Fruit fly (Drosophila melanogaster): ENCODE data around the gene Pkg21D.
A peak's percentile ranks its signal among the peaks of the same experiment; 100 is the strongest.

The Pkg21D gene

dm6 chr2L:826388-826787, 35.8 kb upstream of the Pkg21D start:
- TF ChIP-seq Snoo (tag; optimal IDR thresholded peaks at IDR 0.05) (no peak), CG8159 (tag; optimal IDR thresholded peaks at IDR 0.05) (no peak), Pif1A (GFP tag; optimal IDR thresholded peaks at IDR 0.05) (no peak), gl (tag; optimal IDR thresholded peaks at IDR 0.05) (no peak), EcR (GFP tag; optimal IDR thresholded peaks at IDR 0.05) (no peak), CG15710 (tag; optimal IDR thresholded peaks at IDR 0.05) (no peak), rn (GFP tag; IDR thresholded peaks at IDR 0.05) (no peak), CG13204 (GFP tag; optimal IDR thresholded peaks at IDR 0.05) (no peak), fd96Ca (GFP tag; IDR thresholded peaks at IDR 0.05) (no peak), CG8301 (tag; optimal IDR thresholded peaks at IDR 0.05) (no peak), CG14655 (GFP tag; optimal IDR thresholded peaks at IDR 0.05) (no peak), CG4496 (GFP tag; IDR thresholded peaks at IDR 0.05) (no peak)

dm6 chr2L:825768-826263, 35.2 kb upstream of the Pkg21D start, which contains the start of the genes CG3862 and dock:
Gene CG3862 (minus strand): TSS chr2L:825861.
Gene dock (plus strand): TSS chr2L:825969.
- TF ChIP-seq EcR (GFP tag; optimal IDR thresholded peaks at IDR 0.05): peak; percentile 92
- no peak for TF ChIP-seq CG9948 (tag; optimal IDR thresholded peaks at IDR 0.05)
- TF ChIP-seq CG15710 (tag; optimal IDR thresholded peaks at IDR 0.05): peak; percentile 23
- TF ChIP-seq Pif1A (GFP tag; optimal IDR thresholded peaks at IDR 0.05): no peak
- peak; percentile 58 for TF ChIP-seq CG4496 (GFP tag; IDR thresholded peaks at IDR 0.05)
- peak; percentile 2 for TF ChIP-seq gl (tag; optimal IDR thresholded peaks at IDR 0.05)
- TF ChIP-seq CG12605 (GFP tag; IDR thresholded peaks at IDR 0.05): 0 out of 2 replicates have a peak, but pooled peaks have one; percentile 23
- TF ChIP-seq CG8159 (tag; optimal IDR thresholded peaks at IDR 0.05): peak; percentile 32
- peak; percentile 4 for TF ChIP-seq Snoo (tag; optimal IDR thresholded peaks at IDR 0.05)
- peak; percentile 50; the same call in 1 of the 2 replicates for TF ChIP-seq Ets98B (GFP tag; IDR thresholded peaks at IDR 0.05)
- TF ChIP-seq fd96Ca (GFP tag; IDR thresholded peaks at IDR 0.05): peak; percentile 55; the same call in 2 of the 3 replicates

- peak; percentile 88 for TF ChIP-seq CG8159 (tag; optimal IDR thresholded peaks at IDR 0.05)
- TF ChIP-seq Pif1A (GFP tag; optimal IDR thresholded peaks at IDR 0.05): no peak
Measured at dm6 chr2L:821986-822711, 31.6 kb upstream of the Pkg21D start.

- TF ChIP-seq fd96Ca (GFP tag; IDR thresholded peaks at IDR 0.05): no peak
- TF ChIP-seq CG4496 (GFP tag; IDR thresholded peaks at IDR 0.05): 0 out of 3 replicates have a peak, but pooled peaks have one; percentile 36
- no peak for TF ChIP-seq CG34367 (tag; optimal IDR thresholded peaks at IDR 0.05)
- no peak for TF ChIP-seq CG32121 (GFP tag; IDR thresholded peaks at IDR 0.05)
Measured at dm6 chr2L:821242-821985, 30.8 kb upstream of the Pkg21D start, which contains the start of gene CG3662. Gene CG3662 (plus strand): TSS chr2L:821289.

- TF ChIP-seq CG10348 (GFP tag; IDR thresholded peaks at IDR 0.05) (no peak), CG32121 (GFP tag; IDR thresholded peaks at IDR 0.05) (peak; percentile 67; the same call in 1 of the 2 replicates), CG34367 (tag; optimal IDR thresholded peaks at IDR 0.05) (peak; percentile 49), CG9948 (tag; optimal IDR thresholded peaks at IDR 0.05) (peak; percentile 68), CG14655 (GFP tag; optimal IDR thresholded peaks at IDR 0.05) (no peak), Ets98B (GFP tag; IDR thresholded peaks at IDR 0.05) (peak; percentile 28), CG13204 (GFP tag; optimal IDR thresholded peaks at IDR 0.05) (no peak), gl (tag; optimal IDR thresholded peaks at IDR 0.05) (no peak), CG8159 (tag; optimal IDR thresholded peaks at IDR 0.05) (peak; percentile 75), Pif1B (GFP tag; optimal IDR thresholded peaks at IDR 0.05) (no peak), rn (GFP tag; IDR thresholded peaks at IDR 0.05) (peak; percentile 50; the same call in 1 of the 2 replicates), Pif1A (GFP tag; optimal IDR thresholded peaks at IDR 0.05) (no peak), CG17806 (tag; optimal IDR thresholded peaks at IDR 0.05) (peak; percentile 68), EcR (GFP tag; optimal IDR thresholded peaks at IDR 0.05) (no peak), fd96Ca (GFP tag; IDR thresholded peaks at IDR 0.05) (0 out of 3 replicates have a peak, but pooled peaks have one; percentile 42), CG4496 (GFP tag; IDR thresholded peaks at IDR 0.05) (peak; percentile 64), CG8301 (tag; optimal IDR thresholded peaks at IDR 0.05) (peak; percentile 51), CG12605 (GFP tag; IDR thresholded peaks at IDR 0.05) (no peak), D1 (tag; optimal IDR thresholded peaks at IDR 0.05) (no peak), Snoo (tag; optimal IDR thresholded peaks at IDR 0.05) (peak; percentile 54), CG15710 (tag; optimal IDR thresholded peaks at IDR 0.05) (peak; percentile 76)
Measured at dm6 chr2L:819315-820032, 28.9 kb upstream of the Pkg21D start, which contains the start of the genes PGAP2 and Clp. Gene PGAP2 (minus strand): TSS chr2L:819508. Gene Clp (plus strand): TSS chr2L:819964.

Data from whole organism, pupa.